Fruit fly (Drosophila melanogaster) whole organism, adult: ENCODE results near the gene CG44139.

Experiments
- CG12768 ChIP-seq: fragments of 200-800 bp; sonication (Bioruptor generic); optimal IDR thresholded peaks from 2 replicates; lab custom pipeline; 2017; ENCODE audit warnings: missing biosample characterization, missing genetic modification characterization, mild to moderate bottlenecking, moderate library complexity, missing genetic modification reagents
- Crg-1 ChIP-seq: fragments of 200-800 bp; sonication (Bioruptor generic); optimal IDR thresholded peaks from 2 replicates; lab custom pipeline; 2016; ENCODE audit warnings: missing biosample characterization, missing genetic modification characterization

- TF ChIP-seq CG12768 (no peak), Crg-1 (no peak)
These were observed 34.6 kb downstream of the CG44139 start for dm6 chr2L:2459238-2459637.
